Fruit fly (Drosophila melanogaster): Measurements from ENCODE around the gene Fim.

dm6 chrX:17237421-17237820 is 64.3 kb downstream of the Fim start:
- TF ChIP-seq CG15514 (GFP tag; optimal IDR thresholded peaks at IDR 0.05) = no peak
- TF ChIP-seq Adf1 (GFP tag; IDR thresholded peaks at IDR 0.05) = no peak
- TF ChIP-seq da (GFP tag; optimal IDR thresholded peaks at IDR 0.05) = no peak
- TF ChIP-seq CG7372 (GFP tag; IDR thresholded peaks at IDR 0.05) = no peak
- TF ChIP-seq br (optimal IDR thresholded peaks at IDR 0.05) = no peak
- no peak for TF ChIP-seq CG18764 (GFP tag; optimal IDR thresholded peaks at IDR 0.05)
- TF ChIP-seq Lpt (GFP tag; optimal IDR thresholded peaks at IDR 0.05) = no peak
- no peak for TF ChIP-seq dpn (GFP tag; optimal IDR thresholded peaks at IDR 0.05)

All from whole organism, embryonic.